Worm (Caenorhabditis elegans) whole organism, L1 larva: Measurements from ENCODE around the gene W05B10.6.
A peak's percentile ranks its signal among the peaks of the same experiment; 100 is the strongest.

Experiments used
- F16B12.6 ChIP-seq: fragments of 150-350 bp; optimal IDR thresholded peaks from 2 replicates; lab custom pipeline; 2014; ENCODE audit warnings: missing biosample characterization, missing genetic modification characterization
- alr-1 ChIP-seq: fragments of 200-800 bp; sonication (Bioruptor generic); optimal IDR thresholded peaks from 2 replicates; lab custom pipeline; 2018; ENCODE audit warnings: borderline replicate concordance, mild to moderate bottlenecking, missing genetic modification characterization, missing compliant biosample characterization
- aly-2 ChIP-seq: fragments of 150-350 bp; optimal IDR thresholded peaks from 2 replicates; lab custom pipeline; 2014; ENCODE audit warnings: missing biosample characterization, missing genetic modification characterization
- ama-1 ChIP-seq: fragments of 150-350 bp; optimal IDR thresholded peaks from 2 replicates; lab custom pipeline; 2014
- blmp-1 ChIP-seq: fragments of 150-350 bp; optimal IDR thresholded peaks from 2 replicates; lab custom pipeline; 2014; ENCODE audit warnings: missing biosample characterization, missing genetic modification characterization
- ceh-82 ChIP-seq, 3 experiments: fragments of 150-350 bp in 1 of 3; sonication (generic microtip) in 2 of 3; optimal IDR thresholded peaks; 2 replicates each; lab custom pipeline; 2014 to 2017; ENCODE audit warnings: missing biosample characterization in 3 of 3, missing genetic modification characterization in 3 of 3
- ceh-88 ChIP-seq: fragments of 200-800 bp; sonication (Bioruptor generic); IDR thresholded peaks from 2 replicates; pipeline ENCODE4 v1.3.6; 2022; ENCODE audit warnings: missing genetic modification characterization, missing compliant biosample characterization
- ces-1 ChIP-seq: fragments of 150-350 bp; optimal IDR thresholded peaks from 2 replicates; lab custom pipeline; 2014; ENCODE audit warnings: missing biosample characterization, missing genetic modification reagents, missing genetic modification characterization
- dpl-1 ChIP-seq, 3 experiments: fragments of 150-350 bp in 2 of 3; sonication (generic microtip) in 1 of 3; optimal IDR thresholded peaks; 2 replicates each; lab custom pipeline; 2014 to 2017; ENCODE audit warnings: missing biosample characterization in 3 of 3, missing genetic modification characterization in 3 of 3, missing genetic modification reagents in 3 of 3
- efl-1 ChIP-seq, 4 experiments: fragments of 150-350 bp; optimal IDR thresholded peaks in 3 of 4; peaks in 1 of 4; 1 replicate in 1 of 4; 2 replicates in 3 of 4; lab custom pipeline; 2014; ENCODE audit warnings: missing biosample characterization in 2 of 4, missing genetic modification characterization in 2 of 4, missing genetic modification reagents in 2 of 4
- egl-13 ChIP-seq: sonication (generic microtip); optimal IDR thresholded peaks from 2 replicates; lab custom pipeline; 2016; ENCODE audit warnings: missing genotype, missing genetic modification reagents, missing genetic modification characterization, missing compliant biosample characterization
- elt-3 ChIP-seq, 6 experiments: fragments of 150-350 bp in 1 of 6; sonication (generic microtip); optimal IDR thresholded peaks; 2 replicates each; lab custom pipeline; 2017 to 2018; ENCODE audit warnings: missing biosample characterization in 6 of 6, missing genetic modification characterization in 6 of 6, inconsistent platforms in 1 of 6
- ets-5 ChIP-seq: fragments of 200-800 bp; sonication (Bioruptor generic); IDR thresholded peaks from 2 replicates; pipeline ENCODE4 v1.3.6; 2022; ENCODE audit warnings: missing genetic modification characterization, missing compliant biosample characterization
- fkh-10 ChIP-seq: sonication (generic microtip); optimal IDR thresholded peaks from 2 replicates; lab custom pipeline; 2017; ENCODE audit warnings: missing biosample characterization, missing genetic modification reagents, missing genetic modification characterization
- fkh-8 ChIP-seq: sonication (generic microtip); optimal IDR thresholded peaks from 2 replicates; lab custom pipeline; 2016; ENCODE audit warnings: mild to moderate bottlenecking, missing genetic modification characterization, missing compliant biosample characterization
- fos-1 ChIP-seq: fragments of 150-350 bp; optimal IDR thresholded peaks from 2 replicates; lab custom pipeline; 2014; ENCODE audit warnings: missing biosample characterization, missing genetic modification characterization
- hlh-4 ChIP-seq: sonication (generic microtip); optimal IDR thresholded peaks from 2 replicates; lab custom pipeline; 2016; ENCODE audit warnings: mild to moderate bottlenecking, missing genetic modification characterization, missing compliant biosample characterization
- hpl-2 ChIP-seq: fragments of 150-350 bp; optimal IDR thresholded peaks from 2 replicates; lab custom pipeline; 2014; ENCODE audit warnings: missing biosample characterization, missing genetic modification reagents, missing genetic modification characterization
- irx-1 ChIP-seq: sonication (generic microtip); optimal IDR thresholded peaks from 2 replicates; lab custom pipeline; 2016; ENCODE audit warnings: missing genetic modification characterization, missing compliant biosample characterization
- isw-1 ChIP-seq: fragments of 200-800 bp; sonication (Bioruptor generic); IDR thresholded peaks from 2 replicates; pipeline ENCODE4 v1.3.6; 2022; ENCODE audit warnings: missing genetic modification characterization, missing compliant biosample characterization
- jun-1 ChIP-seq: fragments of 150-350 bp; optimal IDR thresholded peaks from 2 replicates; lab custom pipeline; 2014; ENCODE audit warnings: missing biosample characterization, missing genetic modification reagents, missing genetic modification characterization
- lin-13 ChIP-seq: fragments of 150-350 bp; optimal IDR thresholded peaks from 2 replicates; lab custom pipeline; 2014; ENCODE audit warnings: missing biosample characterization, missing genetic modification reagents, missing genetic modification characterization
- lin-14 ChIP-seq: fragments of 200-800 bp; sonication (Bioruptor generic); optimal IDR thresholded peaks from 2 replicates; lab custom pipeline; 2018; ENCODE audit warnings: mild to moderate bottlenecking, missing genetic modification characterization, moderate library complexity, missing compliant biosample characterization
- lin-35 ChIP-seq, 2 experiments: fragments of 150-350 bp; optimal IDR thresholded peaks; 2 replicates each; lab custom pipeline; 2014; ENCODE audit warnings: missing biosample characterization in 2 of 2, missing genetic modification characterization in 2 of 2, missing genetic modification reagents in 2 of 2
- mef-2 ChIP-seq: fragments of 150-350 bp; optimal IDR thresholded peaks from 2 replicates; lab custom pipeline; 2014; ENCODE audit warnings: missing biosample characterization, missing genetic modification characterization
- nhr-12 ChIP-seq: sonication (generic microtip); optimal IDR thresholded peaks from 2 replicates; lab custom pipeline; 2017; ENCODE audit warnings: missing biosample characterization, missing genetic modification characterization
- nhr-20 ChIP-seq: sonication (generic microtip); optimal IDR thresholded peaks from 2 replicates; lab custom pipeline; 2016; ENCODE audit warnings: mild to moderate bottlenecking, missing genetic modification characterization, missing compliant biosample characterization
- nhr-47 ChIP-seq: sonication (generic microtip); optimal IDR thresholded peaks from 2 replicates; lab custom pipeline; 2016; ENCODE audit warnings: mild to moderate bottlenecking, missing genetic modification characterization, moderate library complexity, missing compliant biosample characterization
- nhr-76 ChIP-seq: sonication (generic microtip); optimal IDR thresholded peaks from 2 replicates; lab custom pipeline; 2017; ENCODE audit warnings: missing biosample characterization, missing genetic modification characterization
- nhr-84 ChIP-seq: sonication (generic microtip); optimal IDR thresholded peaks from 2 replicates; lab custom pipeline; 2017; ENCODE audit warnings: missing biosample characterization, missing genetic modification characterization
- nhr-85 ChIP-seq: sonication (generic microtip); peaks from one replicate; lab custom pipeline; 2016; ENCODE audit warnings: missing genetic modification characterization, inconsistent platforms, missing compliant biosample characterization
- nhr-90 ChIP-seq: sonication (generic microtip); optimal IDR thresholded peaks from 2 replicates; lab custom pipeline; 2016; ENCODE audit warnings: mild to moderate bottlenecking, missing genetic modification characterization, missing compliant biosample characterization; ENCODE audit not compliant: poor library complexity
- pax-3 ChIP-seq: fragments of 200-800 bp; sonication (Bioruptor generic); optimal IDR thresholded peaks from 2 replicates; lab custom pipeline; 2018; ENCODE audit warnings: mild to moderate bottlenecking, missing genetic modification characterization, moderate library complexity, missing compliant biosample characterization
- rnt-1 ChIP-seq: sonication (generic microtip); optimal IDR thresholded peaks from 2 replicates; lab custom pipeline; 2016; ENCODE audit warnings: mild to moderate bottlenecking, missing genetic modification characterization, moderate library complexity, missing compliant biosample characterization
- skn-1 ChIP-seq: fragments of 150-350 bp; optimal IDR thresholded peaks from 2 replicates; lab custom pipeline; 2014; ENCODE audit warnings: missing biosample characterization, missing genetic modification characterization
- snpc-4 ChIP-seq: fragments of 150-350 bp; optimal IDR thresholded peaks from 2 replicates; lab custom pipeline; 2014; ENCODE audit warnings: missing biosample characterization, missing genetic modification characterization
- sox-4 ChIP-seq: sonication (generic microtip); optimal IDR thresholded peaks from 2 replicates; lab custom pipeline; 2016; ENCODE audit warnings: missing genetic modification characterization, missing compliant biosample characterization
- sptf-1 ChIP-seq: fragments of 150-350 bp; optimal IDR thresholded peaks from 2 replicates; lab custom pipeline; 2014; ENCODE audit warnings: missing biosample characterization, missing genetic modification characterization
- sup-37 ChIP-seq: fragments of 200-800 bp; sonication (Bioruptor generic); optimal IDR thresholded peaks from 2 replicates; lab custom pipeline; 2018; ENCODE audit warnings: mild to moderate bottlenecking, missing genetic modification characterization, missing compliant biosample characterization
- swsn-7 ChIP-seq: sonication (generic microtip); optimal IDR thresholded peaks from 2 replicates; lab custom pipeline; 2016; ENCODE audit warnings: missing genetic modification characterization, missing compliant biosample characterization
- tlp-1 ChIP-seq: fragments of 150-350 bp; optimal IDR thresholded peaks from 2 replicates; lab custom pipeline; 2014; ENCODE audit warnings: missing biosample characterization, missing genetic modification characterization
- unc-130 ChIP-seq: fragments of 150-350 bp; optimal IDR thresholded peaks from 2 replicates; lab custom pipeline; 2017; ENCODE audit warnings: missing biosample characterization, missing genetic modification characterization, inconsistent platforms
- unc-62 ChIP-seq: fragments of 150-350 bp; optimal IDR thresholded peaks from 2 replicates; lab custom pipeline; 2014; ENCODE audit warnings: missing biosample characterization, missing genetic modification reagents, missing genetic modification characterization
- unc-98 ChIP-seq: fragments of 200-800 bp; sonication (Bioruptor generic); IDR thresholded peaks from 2 replicates; pipeline ENCODE4 v1.3.6; 2022; ENCODE audit warnings: missing genetic modification characterization, missing compliant biosample characterization
- zip-4 ChIP-seq: fragments of 200-800 bp; sonication (Bioruptor generic); optimal IDR thresholded peaks from 2 replicates; lab custom pipeline; 2018; ENCODE audit warnings: mild to moderate bottlenecking, missing genetic modification characterization, moderate library complexity, missing compliant biosample characterization
- ztf-11 ChIP-seq, 2 experiments: sonication (generic microtip); optimal IDR thresholded peaks; 2 replicates each; lab custom pipeline; 2016 to 2017; ENCODE audit warnings: missing genetic modification characterization in 2 of 2, missing biosample characterization in 1 of 2, missing compliant biosample characterization in 1 of 2

W05B10.6 gene

DNA sequence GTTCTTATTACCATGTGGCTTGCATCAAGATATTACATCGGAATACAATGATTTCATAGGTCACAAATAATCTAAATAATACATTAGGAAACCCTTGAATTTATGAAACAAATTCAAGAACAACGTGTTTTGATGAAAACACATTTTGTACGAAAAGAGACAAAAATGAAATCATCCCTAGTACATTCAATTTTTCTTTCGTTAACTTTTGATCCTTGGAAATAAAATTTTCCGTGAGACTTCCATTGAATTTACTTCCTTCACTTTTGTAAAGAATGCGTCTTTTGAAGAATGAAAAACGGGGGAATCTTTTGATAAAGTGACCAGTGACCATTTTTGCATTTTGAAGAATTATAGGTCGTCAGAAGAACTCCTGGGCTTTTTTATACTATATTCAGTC, 15.7 kb upstream of the W05B10.6 start:
- peak; percentile 2 for TF ChIP-seq lin-14
- no peak for TF ChIP-seq F16B12.6
- TF ChIP-seq fkh-10 (GFP tag; lab: Kevin White, UChicago), result peak; percentile 83

DNA sequence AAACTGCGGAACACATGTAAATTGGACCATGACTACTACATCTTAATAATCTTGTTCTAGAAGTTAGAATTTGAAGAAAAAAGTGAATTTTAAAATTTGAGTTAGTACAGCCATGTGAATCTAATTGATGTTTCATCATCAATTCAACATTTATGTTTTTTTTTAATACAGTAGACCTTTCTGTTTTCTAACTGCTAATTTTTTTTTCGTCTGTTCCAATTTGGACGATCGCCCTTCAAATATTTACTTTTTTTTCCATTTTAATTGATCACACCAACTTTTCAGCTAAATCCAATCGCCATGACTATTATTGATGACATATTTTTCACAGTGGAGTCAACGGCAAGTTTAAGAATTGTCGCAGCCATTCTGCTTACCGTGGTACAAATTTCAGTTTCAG, 12.6 kb upstream of the W05B10.6 start, which contains the start of gene srx-116:
srx-116 (plus strand) TSS at position 301 of the 400 bp plus-strand sequence.
- no peak for TF ChIP-seq egl-13 (tag; lab: Kevin White, UChicago)
- TF ChIP-seq nhr-76 (tag; lab: Kevin White, UChicago), result no peak
- no peak for TF ChIP-seq nhr-84 (tag; lab: Kevin White, UChicago)
- no peak for TF ChIP-seq ets-5 (GFP tag; lab: Robert Waterston, UW)
- TF ChIP-seq unc-98, result no peak
- TF ChIP-seq nhr-20 (tag; lab: Kevin White, UChicago), result no peak
- TF ChIP-seq unc-62 (GFP tag; lab: Kevin White, UChicago), result no peak

DNA sequence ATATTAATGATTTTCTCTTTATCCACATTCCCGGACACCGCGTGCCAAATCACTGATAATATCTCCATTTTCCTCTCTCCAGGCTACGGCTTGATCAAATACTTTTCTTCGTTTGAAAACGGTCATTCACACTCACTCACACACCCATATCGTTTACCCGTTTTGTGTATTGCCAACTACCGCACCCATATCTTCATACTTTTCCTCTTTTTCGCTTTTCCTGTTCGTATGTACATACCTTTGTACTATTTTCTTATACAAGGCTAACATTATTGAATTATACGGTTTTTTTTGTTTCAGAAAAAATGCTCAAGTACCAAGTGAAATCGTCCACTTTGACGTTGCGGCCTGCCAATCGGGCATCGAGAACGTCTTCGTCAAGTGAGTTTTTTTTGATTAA, 9.9 kb upstream of the W05B10.6 start, which contains the start of gene W05B10.4:
W05B10.4 (plus strand) TSS at position 301 of the 400 bp plus-strand sequence.
- TF ChIP-seq nhr-47 (tag; lab: Kevin White, UChicago) (no peak), blmp-1 (tag; lab: Kevin White, UChicago) (peak; percentile 5), ces-1 (no peak), ztf-11 (tag; optimal IDR thresholded peaks at IDR 0.05; lab: Kevin White, UChicago) (no peak), sup-37 (GFP tag; lab: Kevin White, UChicago) (no peak), irx-1 (tag; lab: Kevin White, UChicago) (no peak), unc-130 (tag; lab: Kevin White, UChicago) (no peak), lin-13 (GFP tag; lab: Kevin White, UChicago) (no peak), nhr-90 (tag; lab: Kevin White, UChicago) (no peak)

DNA sequence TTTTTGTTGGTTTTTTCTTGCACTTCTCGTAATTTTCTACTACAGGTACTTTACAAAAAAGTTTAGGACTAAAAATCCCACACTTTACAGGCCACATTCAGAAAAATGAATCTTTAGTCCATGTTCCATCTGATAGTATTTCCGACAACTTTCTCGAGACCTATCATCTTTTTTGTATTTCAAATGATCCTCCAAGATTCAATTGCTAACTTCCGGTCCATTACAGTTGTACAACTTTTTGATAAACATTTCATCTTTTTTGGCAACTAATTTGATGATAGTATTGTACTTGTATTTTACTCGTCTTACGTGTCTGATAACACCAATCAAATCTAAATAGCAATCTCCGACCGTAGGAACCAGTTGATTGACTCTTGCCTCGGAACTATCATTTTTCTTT, 9.4 kb upstream of the W05B10.6 start:
- TF ChIP-seq ceh-88 (GFP tag; lab: Robert Waterston, UW) (no peak), blmp-1 (tag; lab: Kevin White, UChicago) (peak; percentile 35), nhr-85 (tag; lab: Kevin White, UChicago) (peak; percentile 65), ztf-11 (tag; optimal IDR thresholded peaks at IDR 0.05; lab: Kevin White, UChicago) (no peak), pax-3 (tag; lab: Kevin White, UChicago) (no peak), lin-35 (GFP tag; optimal IDR thresholded peaks at IDR 0.05; lab: Kevin White, UChicago) (no peak), isw-1 (GFP tag; lab: Robert Waterston, UW) (no peak), fos-1 (tag; lab: Kevin White, UChicago) (no peak), ets-5 (GFP tag; lab: Robert Waterston, UW) (no peak), skn-1 (no peak), efl-1 (optimal IDR thresholded peaks at IDR 0.05; lab: Kevin White, UChicago) (no peak), efl-1 (GFP tag; optimal IDR thresholded peaks at IDR 0.05 in 1 of 2; lab: Kevin White, UChicago) (no peak), nhr-90 (tag; lab: Kevin White, UChicago) (no peak), sox-4 (tag; lab: Kevin White, UChicago) (no peak), fkh-8 (tag; lab: Kevin White, UChicago) (no peak), mef-2 (no peak), unc-62 (GFP tag; lab: Kevin White, UChicago) (no peak), egl-13 (tag; lab: Kevin White, UChicago) (no peak), dpl-1 (GFP tag; optimal IDR thresholded peaks at IDR 0.05; lab: Kevin White, UChicago) (no peak), ceh-82 (tag; optimal IDR thresholded peaks at IDR 0.05; lab: Kevin White, UChicago) (no peak), nhr-12 (tag; lab: Kevin White, UChicago) (no peak), alr-1 (tag; lab: Kevin White, UChicago) (no peak), swsn-7 (tag; lab: Kevin White, UChicago) (no peak), elt-3 (tag; optimal IDR thresholded peaks at IDR 0.05; lab: Kevin White, UChicago) (peak in 3 of 6 experiments; percentile 37 to 57 (median 40)), hlh-4 (tag; lab: Kevin White, UChicago) (no peak), irx-1 (tag; lab: Kevin White, UChicago) (no peak), sptf-1 (tag; lab: Kevin White, UChicago) (no peak), tlp-1 (tag; lab: Kevin White, UChicago) (no peak), ama-1 (no peak), lin-14 (peak; percentile 51), zip-4 (GFP tag; lab: Kevin White, UChicago) (no peak), hpl-2 (GFP tag; lab: Kevin White, UChicago) (no peak), jun-1 (no peak), snpc-4 (tag; lab: Kevin White, UChicago) (no peak), aly-2 (tag; lab: Kevin White, UChicago) (no peak), sup-37 (GFP tag; lab: Kevin White, UChicago) (no peak), ces-1 (no peak), rnt-1 (tag; lab: Kevin White, UChicago) (no peak)
